Worm (Caenorhabditis elegans): ENCODE results near the gene H20J04.9.

Gene H20J04.9

DNA sequence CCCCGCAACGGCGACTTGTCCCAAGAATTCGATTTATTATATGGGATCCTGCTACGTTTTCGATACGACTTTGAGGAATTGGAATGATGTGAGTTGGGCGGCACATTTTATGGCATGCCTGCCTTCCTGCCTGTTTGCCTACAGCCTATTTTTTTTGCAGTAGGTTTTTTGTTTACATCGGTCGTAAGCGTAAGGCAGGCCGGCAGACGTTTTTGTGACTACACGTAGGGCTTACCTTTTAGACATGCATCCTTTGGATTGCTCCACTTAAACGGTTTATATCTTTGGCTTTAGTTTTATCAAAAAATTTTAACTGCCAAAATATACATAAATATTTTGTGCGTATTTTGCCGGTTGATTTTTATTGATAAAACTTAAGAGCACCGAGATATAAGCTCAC lies 8.2 kb downstream of the H20J04.9 start:
- TF ChIP-seq zip-4 (GFP tag; optimal IDR thresholded peaks at IDR 0.05) (no peak), efl-1 (optimal IDR thresholded peaks at IDR 0.05) (no peak), efl-1 (GFP tag; optimal IDR thresholded peaks at IDR 0.05 in 1 of 2) (peak in 1 of 2 experiments; percentile 4)

DNA sequence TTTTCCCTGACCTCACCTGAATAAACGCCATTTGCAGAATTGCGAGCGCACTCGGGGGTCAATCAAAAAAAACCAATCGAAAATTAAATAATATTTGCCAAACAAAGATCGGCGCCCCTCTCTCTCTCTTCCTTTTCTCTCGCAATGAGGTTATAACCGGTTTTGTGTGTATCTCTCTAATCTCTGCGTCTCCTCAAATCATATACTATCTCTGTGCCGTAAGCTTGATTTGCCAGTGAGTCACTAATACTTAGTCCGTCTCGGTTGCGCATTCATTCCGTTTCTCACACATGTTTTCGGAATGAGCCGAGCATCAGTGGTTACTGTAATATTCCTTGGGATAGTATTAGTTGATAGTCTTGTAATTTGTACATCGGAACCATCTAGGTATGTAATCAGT lies 11.1 kb downstream of the H20J04.9 start:
- TF ChIP-seq efl-3 (GFP tag; optimal IDR thresholded peaks at IDR 0.05) (no peak), egl-13 (tag; optimal IDR thresholded peaks at IDR 0.05) (no peak), tlp-1 (tag; optimal IDR thresholded peaks at IDR 0.05) (no peak), dpl-1 (GFP tag; optimal IDR thresholded peaks at IDR 0.05) (no peak), unc-98 (GFP tag; IDR thresholded peaks at IDR 0.05) (no peak), ceh-82 (tag; optimal IDR thresholded peaks at IDR 0.05) (no peak), C16A3.4 (tag; optimal IDR thresholded peaks at IDR 0.05) (no peak), hlh-4 (tag; optimal IDR thresholded peaks at IDR 0.05) (no peak), pag-3 (tag; optimal IDR thresholded peaks at IDR 0.05; ENCODE audit: borderline replicate concordance, insufficient read depth) (no peak), ces-1 (GFP tag; optimal IDR thresholded peaks at IDR 0.05) (no peak), ceh-90 (tag; optimal IDR thresholded peaks at IDR 0.05) (no peak), ceh-8 (GFP tag; optimal IDR thresholded peaks at IDR 0.05) (no peak), lir-3 (tag; optimal IDR thresholded peaks at IDR 0.05; ENCODE audit: poor library complexity) (no peak), ceh-88 (GFP tag; IDR thresholded peaks at IDR 0.05) (no peak), C04F5.9 (tag; optimal IDR thresholded peaks at IDR 0.05) (no peak), efl-1 (optimal IDR thresholded peaks at IDR 0.05) (no peak), efl-1 (GFP tag; optimal IDR thresholded peaks at IDR 0.05 in 1 of 2) (peak in 1 of 2 experiments; percentile 87), zag-1 (tag; optimal IDR thresholded peaks at IDR 0.05) (no peak), fkh-4 (tag; optimal IDR thresholded peaks at IDR 0.05; ENCODE audit: borderline replicate concordance) (no peak), ztf-4 (tag; optimal IDR thresholded peaks at IDR 0.05) (no peak), jun-1 (tag; optimal IDR thresholded peaks at IDR 0.05) (peak; percentile 4), lin-39 (tag; optimal IDR thresholded peaks at IDR 0.05) (no peak), lin-14 (GFP tag; optimal IDR thresholded peaks at IDR 0.05) (peak; percentile 48), nhr-85 (tag) (peak; percentile 63), grh-1 (GFP tag; IDR thresholded peaks at IDR 0.05) (peak; percentile 96), nhr-20 (tag; optimal IDR thresholded peaks at IDR 0.05) (peak; percentile 1), alr-1 (tag; optimal IDR thresholded peaks at IDR 0.05; ENCODE audit: borderline replicate concordance) (no peak), mef-2 (tag; optimal IDR thresholded peaks at IDR 0.05) (no peak)

DNA sequence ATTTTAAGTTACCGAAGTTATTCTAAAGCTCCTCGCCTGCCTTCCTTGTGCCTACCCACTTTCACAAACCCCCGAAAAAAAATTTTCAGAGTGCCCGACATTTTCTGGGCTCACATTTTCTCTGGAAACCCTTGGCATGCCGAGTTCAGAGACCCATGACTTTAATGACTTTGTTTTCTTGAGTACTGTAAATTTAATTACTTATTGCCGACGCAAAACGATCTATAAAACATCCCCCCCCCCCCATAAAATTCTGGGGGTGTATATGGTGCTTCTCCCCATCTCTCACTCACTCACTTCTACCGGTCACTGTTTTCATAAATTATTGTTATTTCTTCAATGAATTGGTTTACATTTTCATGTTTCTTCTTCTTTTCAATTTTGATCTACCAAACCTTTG lies 16.9 kb downstream of the H20J04.9 start, which contains the start of gene try-9:
Gene try-9, plus strand, starts transcription at position 301 of the 400 bp plus-strand sequence.
- no peak for TF ChIP-seq xbp-1 (tag; optimal IDR thresholded peaks at IDR 0.05)
- no peak for TF ChIP-seq lin-14 (GFP tag; optimal IDR thresholded peaks at IDR 0.05)
- no peak for TF ChIP-seq hpl-2 (GFP tag; optimal IDR thresholded peaks at IDR 0.05)
- no peak for TF ChIP-seq egl-27 (tag; optimal IDR thresholded peaks at IDR 0.05)

DNA sequence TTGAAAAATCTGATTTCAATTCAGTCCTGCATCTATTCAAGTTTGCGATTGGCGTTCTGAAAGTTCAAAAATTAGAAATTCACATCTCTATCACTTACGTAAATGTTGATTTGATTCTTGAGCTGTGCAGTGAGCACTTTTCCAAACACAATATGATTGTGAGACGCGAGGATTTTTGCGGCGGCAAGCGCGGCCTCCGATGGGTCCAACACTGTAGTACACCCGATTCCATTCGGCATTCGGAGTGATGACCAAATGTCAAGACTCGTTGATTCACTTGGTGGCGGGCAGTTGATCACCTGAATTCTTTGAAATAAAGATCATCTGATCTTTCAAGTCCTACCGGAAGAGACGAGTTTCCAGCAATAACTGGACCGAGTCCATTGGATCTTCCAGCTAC lies 18.7 kb downstream of the H20J04.9 start:
- no peak for TF ChIP-seq swsn-7 (tag; optimal IDR thresholded peaks at IDR 0.05)

DNA sequence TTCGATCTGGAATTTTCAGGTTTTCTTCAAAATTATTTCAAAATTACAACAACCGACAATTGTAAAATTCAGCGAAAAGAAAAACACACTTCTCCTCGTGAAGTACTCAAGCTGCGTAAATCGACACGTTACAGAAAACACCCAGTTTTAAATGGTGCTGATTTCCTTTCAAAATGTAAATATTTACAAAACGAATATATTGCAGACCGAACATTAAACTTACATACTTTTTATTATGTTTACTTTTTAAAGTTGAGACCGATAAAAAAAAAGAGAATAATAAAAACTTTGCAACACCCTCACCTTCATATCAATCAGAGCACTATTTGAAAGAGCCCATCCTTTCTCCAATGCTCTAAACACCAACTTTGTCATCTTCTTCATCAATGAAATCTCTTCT lies 19.9 kb downstream of the H20J04.9 start:
- TF ChIP-seq hlh-17 (GFP tag; optimal IDR thresholded peaks at IDR 0.05; ENCODE audit: borderline replicate concordance) (no peak), F16B12.6 (tag; optimal IDR thresholded peaks at IDR 0.05) (no peak), mef-2 (tag; optimal IDR thresholded peaks at IDR 0.05) (no peak), nhr-237 (tag; optimal IDR thresholded peaks at IDR 0.05) (no peak), ztf-4 (tag; optimal IDR thresholded peaks at IDR 0.05) (no peak), hpl-2 (GFP tag; optimal IDR thresholded peaks at IDR 0.05) (no peak), zag-1 (tag; optimal IDR thresholded peaks at IDR 0.05) (no peak), lir-3 (tag; optimal IDR thresholded peaks at IDR 0.05; ENCODE audit: poor library complexity) (no peak), blmp-1 (tag; optimal IDR thresholded peaks at IDR 0.05) (no peak), egl-13 (tag; optimal IDR thresholded peaks at IDR 0.05) (no peak), sup-37 (GFP tag; optimal IDR thresholded peaks at IDR 0.05) (no peak), efl-3 (GFP tag; optimal IDR thresholded peaks at IDR 0.05) (no peak)

Measured in whole organism, L1 larva.